Worm (Caenorhabditis elegans) whole organism, young adult: Measurements from ENCODE around the gene sri-34.

Experiments used
- ceh-91 ChIP-seq: fragments of 200-800 bp; sonication (Bioruptor generic); IDR thresholded peaks from 2 replicates; pipeline ENCODE4 v1.3.6; 2022; ENCODE audit warnings: missing genetic modification reagents, missing genetic modification characterization, missing compliant biosample characterization
- ztf-22 ChIP-seq: fragments of 200-800 bp; sonication (Bioruptor generic); optimal IDR thresholded peaks from 2 replicates; lab custom pipeline; 2018; ENCODE audit warnings: mild to moderate bottlenecking, missing genetic modification characterization, moderate library complexity, missing compliant biosample characterization

DNA sequence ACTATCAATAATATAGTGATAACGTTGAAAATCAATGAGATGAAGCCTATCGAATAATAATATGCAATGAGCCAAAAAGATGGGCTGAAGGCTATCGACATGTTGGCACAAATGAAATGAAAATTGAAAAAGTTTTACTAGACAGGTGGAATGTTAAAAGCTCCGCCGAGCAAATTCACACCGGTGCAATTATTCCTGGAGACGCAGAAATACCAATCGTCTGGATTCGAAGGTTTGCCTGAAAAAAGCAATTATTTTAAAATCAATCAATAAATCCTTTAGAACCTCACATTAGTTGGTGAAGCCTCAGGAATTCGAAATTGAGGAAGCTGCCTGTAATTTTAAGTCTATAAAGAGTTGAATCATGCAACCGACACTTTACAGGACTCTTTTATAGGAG is 4.5 kb downstream of the sri-34 start, which contains the start of gene sri-32:
- TF ChIP-seq ztf-22 (GFP tag; lab: Kevin White, UChicago): no peak
- TF ChIP-seq ceh-91 (GFP tag; lab: Robert Waterston, UW): no peak
